Fruit fly (Drosophila melanogaster) whole organism, pupa: ENCODE measurements around the gene ecd.

Source experiments
- CG10348 ChIP-seq: fragments of 200-800 bp; sonication (Bioruptor generic); IDR thresholded peaks from 2 replicates; pipeline ENCODE4 v1.3.6; 2022; ENCODE audit warnings: missing biosample characterization, missing genetic modification characterization
- CG12605 ChIP-seq: fragments of 200-800 bp; sonication (Bioruptor generic); IDR thresholded peaks from 2 replicates; pipeline ENCODE4 v1.3.6; 2022; ENCODE audit warnings: missing biosample characterization, missing genetic modification characterization
- CG13204 ChIP-seq: fragments of 200-800 bp; sonication (Bioruptor generic); optimal IDR thresholded peaks from 2 replicates; lab custom pipeline; 2018; ENCODE audit warnings: missing biosample characterization, mild to moderate bottlenecking, missing genetic modification characterization, moderate library complexity
- CG14655 ChIP-seq: fragments of 200-800 bp; sonication (Bioruptor generic); optimal IDR thresholded peaks from 3 replicates; lab custom pipeline; 2017; ENCODE audit warnings: mild to moderate bottlenecking, missing biosample characterization, missing genetic modification reagents, missing genetic modification characterization
- CG15710 ChIP-seq: fragments of 200-800 bp; sonication (Bioruptor generic); optimal IDR thresholded peaks from 2 replicates; lab custom pipeline; 2018; ENCODE audit warnings: missing biosample characterization, mild to moderate bottlenecking, missing genetic modification characterization, moderate library complexity
- CG17806 ChIP-seq: fragments of 200-800 bp; sonication (Bioruptor generic); optimal IDR thresholded peaks from 2 replicates; lab custom pipeline; 2018; ENCODE audit warnings: missing biosample characterization, mild to moderate bottlenecking, missing genetic modification characterization, moderate library complexity
- CG32121 ChIP-seq: fragments of 200-800 bp; sonication (Bioruptor generic); IDR thresholded peaks from 2 replicates; pipeline ENCODE4 v1.3.6; 2022; ENCODE audit warnings: missing biosample characterization, missing genetic modification characterization
- CG34367 ChIP-seq: fragments of 200-800 bp; sonication (Bioruptor generic); optimal IDR thresholded peaks from 2 replicates; lab custom pipeline; 2018; ENCODE audit warnings: missing biosample characterization, mild to moderate bottlenecking, missing genetic modification characterization
- CG4496 ChIP-seq: fragments of 200-800 bp; sonication (Bioruptor generic); IDR thresholded peaks from 3 replicates; pipeline ENCODE4 v1.3.6; 2022; ENCODE audit warnings: missing biosample characterization, missing genetic modification characterization
- CG8159 ChIP-seq: fragments of 200-800 bp; sonication (Bioruptor generic); optimal IDR thresholded peaks from 3 replicates; lab custom pipeline; 2018; ENCODE audit warnings: missing biosample characterization, mild to moderate bottlenecking, missing genetic modification characterization, moderate library complexity
- CG8301 ChIP-seq: fragments of 200-800 bp; sonication (Bioruptor generic); optimal IDR thresholded peaks from 2 replicates; lab custom pipeline; 2018; ENCODE audit warnings: missing biosample characterization, mild to moderate bottlenecking, missing genetic modification characterization
- CG9948 ChIP-seq: fragments of 200-800 bp; sonication (Bioruptor generic); optimal IDR thresholded peaks from 2 replicates; lab custom pipeline; 2018; ENCODE audit warnings: missing biosample characterization, mild to moderate bottlenecking, missing genetic modification characterization, moderate library complexity
- D1 ChIP-seq: fragments of 200-800 bp; sonication (Bioruptor generic); optimal IDR thresholded peaks from 2 replicates; lab custom pipeline; 2018; ENCODE audit warnings: missing biosample characterization, mild to moderate bottlenecking, missing genetic modification characterization, moderate library complexity
- EcR ChIP-seq: fragments of 200-800 bp; sonication (Bioruptor generic); optimal IDR thresholded peaks from 3 replicates; lab custom pipeline; 2019; ENCODE audit warnings: missing biosample characterization, missing genetic modification characterization, mild to moderate bottlenecking, moderate library complexity, missing genetic modification reagents
- Ets98B ChIP-seq: fragments of 200-800 bp; sonication (Bioruptor generic); IDR thresholded peaks from 2 replicates; pipeline ENCODE4 v1.3.6; 2022; ENCODE audit warnings: missing biosample characterization, missing genetic modification characterization
- Pif1A ChIP-seq: fragments of 200-800 bp; sonication (Bioruptor generic); optimal IDR thresholded peaks from 3 replicates; lab custom pipeline; 2016; ENCODE audit warnings: missing biosample characterization, missing genetic modification characterization
- Pif1B ChIP-seq: fragments of 200-800 bp; sonication (Bioruptor generic); optimal IDR thresholded peaks from 3 replicates; lab custom pipeline; 2016; ENCODE audit warnings: missing biosample characterization, missing genetic modification characterization
- Snoo ChIP-seq: fragments of 200-800 bp; sonication (Bioruptor generic); optimal IDR thresholded peaks from 3 replicates; lab custom pipeline; 2017; ENCODE audit warnings: missing biosample characterization, mild to moderate bottlenecking, missing genetic modification characterization, inconsistent platforms
- fd96Ca ChIP-seq: fragments of 200-800 bp; sonication (Bioruptor generic); IDR thresholded peaks from 3 replicates; pipeline ENCODE4 v1.3.6; 2022; ENCODE audit warnings: missing biosample characterization, missing genetic modification characterization
- gl ChIP-seq: fragments of 200-800 bp; sonication (Bioruptor generic); optimal IDR thresholded peaks from 2 replicates; lab custom pipeline; 2018; ENCODE audit warnings: missing biosample characterization, mild to moderate bottlenecking, missing genetic modification characterization
- rn ChIP-seq: fragments of 200-800 bp; sonication (Bioruptor generic); IDR thresholded peaks from 2 replicates; pipeline ENCODE4 v1.3.6; 2022; ENCODE audit warnings: missing biosample characterization, missing genetic modification characterization

Gene ecd

dm6 chr3L:2265692-2266444 is at the start of gene ecd, which contains the start of gene CG13806:
Gene ecd (minus strand): TSS chr3L:2265857.
Gene CG13806 (plus strand): TSS chr3L:2266394.
- TF ChIP-seq fd96Ca (GFP tag; lab: Robert Waterston, UW), result peak; percentile 37; the same call in 1 of the 3 replicates
- no peak for TF ChIP-seq gl (tag; lab: Kevin White, UChicago)
- no peak for TF ChIP-seq rn
- TF ChIP-seq CG32121 (GFP tag; lab: Robert Waterston, UW), result peak; percentile 19; the same call in 1 of the 2 replicates
- 0 out of 3 replicates have a peak, but pooled peaks have one; percentile 50 for TF ChIP-seq CG4496 (GFP tag; lab: Robert Waterston, UW)

dm6 chr3L:2282506-2282905 is 16.8 kb upstream of the ecd start, which contains the start of gene MsR2:
Gene MsR2 (plus strand): TSS chr3L:2282883.
- no peak for TF ChIP-seq Pif1A (GFP tag; lab: Kevin White, UChicago)
- TF ChIP-seq CG34367, result no peak
- TF ChIP-seq gl (tag; lab: Kevin White, UChicago), result no peak
- TF ChIP-seq CG14655 (GFP tag; lab: Kevin White, UChicago), result peak; percentile 13
- no peak for TF ChIP-seq CG9948 (tag; lab: Kevin White, UChicago)
- peak; percentile 74; the same call in 2 of the 3 replicates for TF ChIP-seq CG4496 (GFP tag; lab: Robert Waterston, UW)
- TF ChIP-seq CG32121 (GFP tag; lab: Robert Waterston, UW), result no peak
- no peak for TF ChIP-seq Snoo
- no peak for TF ChIP-seq fd96Ca (GFP tag; lab: Robert Waterston, UW)
- TF ChIP-seq rn, result no peak
- TF ChIP-seq CG12605 (GFP tag; lab: Robert Waterston, UW), result peak; percentile 90
- no peak for TF ChIP-seq CG10348
- TF ChIP-seq CG15710 (tag; lab: Kevin White, UChicago), result no peak
- TF ChIP-seq Ets98B (GFP tag; lab: Robert Waterston, UW), result 0 out of 2 replicates have a peak, but pooled peaks have one; percentile 11

- TF ChIP-seq CG15710 (tag; lab: Kevin White, UChicago), result no peak
- no peak for TF ChIP-seq CG8301 (tag; lab: Kevin White, UChicago)
- TF ChIP-seq Pif1A (GFP tag; lab: Kevin White, UChicago), result no peak
- TF ChIP-seq Pif1B (GFP tag; lab: Kevin White, UChicago), result no peak
These were observed 10.6 kb upstream of the ecd start, which contains the start of gene yellow-g2 for dm6 chr3L:2276250-2276649. Gene yellow-g2 (plus strand): TSS chr3L:2276550.

dm6 chr3L:2273392-2273791 is 7.7 kb upstream of the ecd start:
- TF ChIP-seq CG13204 (GFP tag; lab: Kevin White, UChicago), result no peak
- TF ChIP-seq CG17806, result no peak
- TF ChIP-seq Pif1A (GFP tag; lab: Kevin White, UChicago), result no peak
- TF ChIP-seq EcR (GFP tag; lab: Kevin White, UChicago), result no peak
- TF ChIP-seq CG8301 (tag; lab: Kevin White, UChicago), result no peak
- TF ChIP-seq CG10348, result no peak
- no peak for TF ChIP-seq Pif1B (GFP tag; lab: Kevin White, UChicago)
- no peak for TF ChIP-seq Ets98B (GFP tag; lab: Robert Waterston, UW)
- TF ChIP-seq Snoo, result no peak

- TF ChIP-seq D1 (tag; lab: Kevin White, UChicago) (no peak), EcR (GFP tag; lab: Kevin White, UChicago) (no peak), CG15710 (tag; lab: Kevin White, UChicago) (no peak), Ets98B (GFP tag; lab: Robert Waterston, UW) (no peak), CG13204 (GFP tag; lab: Kevin White, UChicago) (no peak)
- TF ChIP-seq, all 21 proteins: peak for 0
These were observed 7.0 kb upstream of the ecd start, which contains the start of gene yellow-g for dm6 chr3L:2272669-2273068. Gene yellow-g (minus strand): TSS chr3L:2272769.

dm6 chr3L:2268525-2268924 is 2.9 kb upstream of the ecd start, which contains the start of gene CG32302:
Gene CG32302 (plus strand): TSS chr3L:2268825.
- TF ChIP-seq CG14655 (GFP tag; lab: Kevin White, UChicago), result no peak
- TF ChIP-seq D1 (tag; lab: Kevin White, UChicago), result no peak
- TF ChIP-seq CG12605 (GFP tag; lab: Robert Waterston, UW), result no peak
- no peak for TF ChIP-seq CG10348
- no peak for TF ChIP-seq rn
- no peak for TF ChIP-seq fd96Ca (GFP tag; lab: Robert Waterston, UW)
- TF ChIP-seq CG15710 (tag; lab: Kevin White, UChicago), result no peak
- no peak for TF ChIP-seq CG4496 (GFP tag; lab: Robert Waterston, UW)
- no peak for TF ChIP-seq CG13204 (GFP tag; lab: Kevin White, UChicago)
- no peak for TF ChIP-seq CG32121 (GFP tag; lab: Robert Waterston, UW)
- no peak for TF ChIP-seq Ets98B (GFP tag; lab: Robert Waterston, UW)
- no peak for TF ChIP-seq CG8159
- no peak for TF ChIP-seq CG34367
- TF ChIP-seq Pif1A (GFP tag; lab: Kevin White, UChicago), result no peak
- no peak for TF ChIP-seq Snoo
- no peak for TF ChIP-seq gl (tag; lab: Kevin White, UChicago)
- TF ChIP-seq CG17806, result no peak
- no peak for TF ChIP-seq CG8301 (tag; lab: Kevin White, UChicago)
- TF ChIP-seq Pif1B (GFP tag; lab: Kevin White, UChicago), result no peak
- no peak for TF ChIP-seq EcR (GFP tag; lab: Kevin White, UChicago)
- TF ChIP-seq, all 21 proteins: peak for 0
